Worm (Caenorhabditis elegans) whole organism, young adult: ENCODE data around the gene plk-1.

Source experiments
- B0019.2 ChIP-seq: fragments of 200-800 bp; sonication (Bioruptor generic); conservative IDR thresholded peaks from 2 replicates; pipeline ENCODE4 v1.3.6; 2022; ENCODE audit warnings: missing genetic modification reagents, missing genetic modification characterization, missing compliant biosample characterization
- B0336.3 ChIP-seq: fragments of 200-800 bp; sonication (Bioruptor generic); IDR thresholded peaks from 2 replicates; pipeline ENCODE4 v1.3.6; 2022; ENCODE audit warnings: missing genetic modification characterization, missing compliant biosample characterization
- F10E7.11 ChIP-seq: sonication (generic microtip); optimal IDR thresholded peaks from 2 replicates; lab custom pipeline; 2017; ENCODE audit warnings: mild to moderate bottlenecking, missing genetic modification characterization, moderate library complexity, missing compliant biosample characterization
- F37B4.10 ChIP-seq: fragments of 200-800 bp; sonication (Bioruptor generic); IDR thresholded peaks from 2 replicates; pipeline ENCODE4 v1.3.6; 2022; ENCODE audit warnings: missing genetic modification characterization, missing compliant biosample characterization
- F57A8.1 ChIP-seq: fragments of 200-800 bp; sonication (Bioruptor generic); optimal IDR thresholded peaks from 2 replicates; lab custom pipeline; 2018; ENCODE audit warnings: mild to moderate bottlenecking, missing genetic modification characterization, moderate library complexity, missing compliant biosample characterization
- K11D2.4 ChIP-seq: fragments of 200-800 bp; sonication (Bioruptor generic); IDR thresholded peaks from 2 replicates; pipeline ENCODE4 v1.3.6; 2022; ENCODE audit warnings: missing genetic modification reagents, missing genetic modification characterization, missing compliant biosample characterization
- K12H6.12 ChIP-seq: fragments of 200-800 bp; sonication (Bioruptor generic); optimal IDR thresholded peaks from 2 replicates; lab custom pipeline; 2018; ENCODE audit warnings: mild to moderate bottlenecking, missing genetic modification characterization, missing compliant biosample characterization
- Y53G8AR.9 ChIP-seq: fragments of 200-800 bp; sonication (Bioruptor generic); conservative IDR thresholded peaks from 2 replicates; pipeline ENCODE4 v1.3.6; 2022; ENCODE audit warnings: missing genetic modification reagents, missing genetic modification characterization, missing compliant biosample characterization
- Y56A3A.18 ChIP-seq: fragments of 200-800 bp; sonication (Bioruptor generic); IDR thresholded peaks from 2 replicates; pipeline ENCODE4 v1.3.6; 2022; ENCODE audit warnings: missing genetic modification reagents, missing genetic modification characterization, missing compliant biosample characterization
- Y67H2A.10 ChIP-seq: fragments of 200-800 bp; sonication (Bioruptor generic); conservative IDR thresholded peaks from 2 replicates; pipeline ENCODE4 v1.3.6; 2022; ENCODE audit warnings: missing genetic modification reagents, missing genetic modification characterization, missing compliant biosample characterization
- Y95B8A.8 ChIP-seq: fragments of 200-800 bp; sonication (Bioruptor generic); IDR thresholded peaks from 2 replicates; pipeline ENCODE4 v1.3.6; 2022; ENCODE audit warnings: missing genetic modification reagents, missing genetic modification characterization, missing compliant biosample characterization
- ZK185.1 ChIP-seq: sonication (generic microtip); optimal IDR thresholded peaks from 2 replicates; lab custom pipeline; 2016; ENCODE audit warnings: mild to moderate bottlenecking, missing genetic modification characterization, missing compliant biosample characterization; ENCODE audit not compliant: poor library complexity, severe bottlenecking
- ama-1 ChIP-seq, 3 experiments: fragments of 150-350 bp in 1 of 3; sonication (generic microtip) in 2 of 3; optimal IDR thresholded peaks; 2 replicates each; lab custom pipeline; 2014 to 2018; ENCODE audit warnings: missing biosample characterization in 2 of 3, missing genetic modification characterization in 2 of 3, missing genetic modification reagents in 2 of 3
- aptf-2 ChIP-seq: fragments of 200-800 bp; sonication (Bioruptor generic); conservative IDR thresholded peaks from 2 replicates; pipeline ENCODE4 v1.3.6; 2022; ENCODE audit warnings: missing genetic modification reagents, missing genetic modification characterization, missing compliant biosample characterization
- atf-7 ChIP-seq: sonication (generic microtip); optimal IDR thresholded peaks from 2 replicates; lab custom pipeline; 2017; ENCODE audit warnings: mild to moderate bottlenecking, missing genetic modification characterization, missing compliant biosample characterization
- cebp-1 ChIP-seq, 2 experiments: fragments of 200-800 bp in 1 of 2; sonication (Bioruptor generic) in 1 of 2; sonication (generic microtip) in 1 of 2; IDR thresholded peaks in 1 of 2; optimal IDR thresholded peaks in 1 of 2; 2 replicates each; pipeline versions ENCODE4 v1.3.6 to Lab custom; 2017 to 2022; ENCODE audit warnings: missing compliant biosample characterization in 2 of 2, missing genetic modification characterization in 2 of 2, mild to moderate bottlenecking in 1 of 2, missing genetic modification reagents in 1 of 2, moderate library complexity in 1 of 2
- ceh-100 ChIP-seq: fragments of 200-800 bp; sonication (Bioruptor generic); IDR thresholded peaks from 2 replicates; pipeline ENCODE4 v1.3.6; 2022; ENCODE audit warnings: missing genetic modification reagents, missing genetic modification characterization, missing compliant biosample characterization
- ceh-27 ChIP-seq: fragments of 200-800 bp; sonication (Bioruptor generic); optimal IDR thresholded peaks from 2 replicates; lab custom pipeline; 2018; ENCODE audit warnings: mild to moderate bottlenecking, missing genetic modification characterization, moderate library complexity, missing compliant biosample characterization
- ceh-58 ChIP-seq: fragments of 200-800 bp; sonication (Bioruptor generic); IDR thresholded peaks from 2 replicates; pipeline ENCODE4 v1.3.6; 2022; ENCODE audit warnings: missing genetic modification characterization, missing compliant biosample characterization
- chd-7 ChIP-seq: sonication (generic microtip); optimal IDR thresholded peaks from 2 replicates; lab custom pipeline; 2016; ENCODE audit warnings: mild to moderate bottlenecking, missing genetic modification characterization, moderate library complexity, missing compliant biosample characterization
- dox-1 ChIP-seq: fragments of 200-800 bp; sonication (Bioruptor generic); IDR thresholded peaks from 2 replicates; pipeline ENCODE4 v1.3.6; 2022; ENCODE audit warnings: missing genetic modification reagents, missing genetic modification characterization, missing compliant biosample characterization
- dpl-1 ChIP-seq: fragments of 150-350 bp; optimal IDR thresholded peaks from 2 replicates; lab custom pipeline; 2014; ENCODE audit warnings: missing biosample characterization, missing genetic modification reagents, missing genetic modification characterization
- efl-1 ChIP-seq: fragments of 150-350 bp; optimal IDR thresholded peaks from 2 replicates; lab custom pipeline; 2014; ENCODE audit warnings: missing biosample characterization, missing genetic modification reagents, missing genetic modification characterization
- egl-44 ChIP-seq: fragments of 200-800 bp; sonication (Bioruptor generic); IDR thresholded peaks from 2 replicates; pipeline ENCODE4 v1.3.6; 2022; ENCODE audit warnings: missing genetic modification reagents, missing genetic modification characterization, missing compliant biosample characterization
- egrh-3 ChIP-seq: fragments of 200-800 bp; sonication (Bioruptor generic); IDR thresholded peaks from 2 replicates; pipeline ENCODE4 v1.3.6; 2022; ENCODE audit warnings: missing genetic modification reagents, missing genetic modification characterization, missing compliant biosample characterization
- hrde-1 ChIP-seq: sonication (generic microtip); optimal IDR thresholded peaks from 2 replicates; lab custom pipeline; 2016; ENCODE audit warnings: missing genetic modification characterization, mild to moderate bottlenecking, missing compliant biosample characterization, moderate library complexity, missing genotype, missing genetic modification reagents, borderline replicate concordance
- hsf-1 ChIP-seq: fragments of 200-800 bp; sonication (Bioruptor generic); IDR thresholded peaks from 2 replicates; pipeline ENCODE4 v1.3.6; 2022; ENCODE audit warnings: missing genetic modification reagents, missing genetic modification characterization, missing compliant biosample characterization
- lag-1 ChIP-seq: fragments of 200-800 bp; sonication (Bioruptor generic); IDR thresholded peaks from 2 replicates; pipeline ENCODE4 v1.3.6; 2022; ENCODE audit warnings: missing genetic modification reagents, missing genetic modification characterization, missing compliant biosample characterization
- lin-26 ChIP-seq: fragments of 200-800 bp; sonication (Bioruptor generic); IDR thresholded peaks from 2 replicates; pipeline ENCODE4 v1.3.6; 2022; ENCODE audit warnings: missing genetic modification reagents, missing genetic modification characterization, missing compliant biosample characterization
- lin-40 ChIP-seq: sonication (generic microtip); optimal IDR thresholded peaks from 2 replicates; lab custom pipeline; 2016; ENCODE audit warnings: missing genetic modification characterization, mild to moderate bottlenecking, missing compliant biosample characterization, missing genotype, missing genetic modification reagents
- lsl-1 ChIP-seq: fragments of 200-800 bp; sonication (Bioruptor generic); optimal IDR thresholded peaks from 2 replicates; lab custom pipeline; 2018; ENCODE audit warnings: mild to moderate bottlenecking, missing genetic modification characterization, moderate library complexity, missing compliant biosample characterization
- madf-8 ChIP-seq: fragments of 200-800 bp; sonication (Bioruptor generic); conservative IDR thresholded peaks from 2 replicates; pipeline ENCODE4 v1.3.6; 2022; ENCODE audit warnings: missing genetic modification reagents, missing genetic modification characterization, missing compliant biosample characterization
- mxl-1 ChIP-seq: sonication (generic microtip); optimal IDR thresholded peaks from 2 replicates; lab custom pipeline; 2016; ENCODE audit warnings: missing genetic modification characterization, missing compliant biosample characterization
- nfyb-1 ChIP-seq: fragments of 200-800 bp; sonication (Bioruptor generic); IDR thresholded peaks from 2 replicates; pipeline ENCODE4 v1.3.6; 2022; ENCODE audit warnings: missing genetic modification reagents, missing genetic modification characterization, missing compliant biosample characterization
- pha-4 ChIP-seq: fragments of 150-350 bp; sonication (generic microtip); optimal IDR thresholded peaks from 2 replicates; lab custom pipeline; 2014; ENCODE audit warnings: missing biosample characterization, missing genetic modification reagents, missing genetic modification characterization
- rcor-1 ChIP-seq: fragments of 200-800 bp; sonication (Bioruptor generic); IDR thresholded peaks from 2 replicates; pipeline ENCODE4 v1.3.6; 2022; ENCODE audit warnings: missing genetic modification reagents, missing genetic modification characterization, missing compliant biosample characterization
- repo-1 ChIP-seq: sonication (generic microtip); optimal IDR thresholded peaks from 2 replicates; lab custom pipeline; 2017; ENCODE audit warnings: mild to moderate bottlenecking, missing genetic modification characterization, missing compliant biosample characterization
- sdz-38 ChIP-seq: sonication (generic microtip); optimal IDR thresholded peaks from 2 replicates; lab custom pipeline; 2016; ENCODE audit warnings: missing genotype, missing genetic modification characterization, missing compliant biosample characterization
- sea-2 ChIP-seq: fragments of 200-800 bp; sonication (Bioruptor generic); IDR thresholded peaks from 2 replicates; pipeline ENCODE4 v1.3.6; 2022; ENCODE audit warnings: missing genetic modification characterization, missing compliant biosample characterization
- snpc-1.3 ChIP-seq: sonication (generic microtip); optimal IDR thresholded peaks from 2 replicates; lab custom pipeline; 2017; ENCODE audit warnings: missing genetic modification characterization, mild to moderate bottlenecking, missing compliant biosample characterization, antibody characterized with exemption, moderate library complexity, missing genotype, missing genetic modification reagents; ENCODE audit not compliant: insufficient read depth
- snpc-3.4 ChIP-seq: sonication (generic microtip); optimal IDR thresholded peaks from 2 replicates; lab custom pipeline; 2017; ENCODE audit warnings: missing genetic modification characterization, mild to moderate bottlenecking, missing compliant biosample characterization, antibody characterized with exemption, moderate library complexity, missing genotype, missing genetic modification reagents
- snpc-4 ChIP-seq, 5 experiments: fragments of 150-350 bp in 1 of 5; sonication (generic microtip) in 4 of 5; optimal IDR thresholded peaks; 2 replicates each; lab custom pipeline; 2014 to 2018; ENCODE audit warnings: missing genetic modification characterization in 5 of 5, missing biosample characterization in 3 of 5, antibody characterized with exemption in 2 of 5, mild to moderate bottlenecking in 2 of 5, missing compliant biosample characterization in 2 of 5, missing genotype in 2 of 5, moderate library complexity in 2 of 5, missing genetic modification reagents in 1 of 5
- tlf-1 ChIP-seq: fragments of 200-800 bp; sonication (Bioruptor generic); optimal IDR thresholded peaks from 2 replicates; lab custom pipeline; 2018; ENCODE audit warnings: mild to moderate bottlenecking, missing genetic modification characterization, missing compliant biosample characterization
- zfh-2 ChIP-seq: fragments of 200-800 bp; sonication (Bioruptor generic); conservative IDR thresholded peaks from 2 replicates; pipeline ENCODE4 v1.3.6; 2022; ENCODE audit warnings: missing genetic modification reagents, missing genetic modification characterization, missing compliant biosample characterization
- ztf-18 ChIP-seq: sonication (generic microtip); optimal IDR thresholded peaks from 2 replicates; lab custom pipeline; 2016; ENCODE audit warnings: missing genotype, mild to moderate bottlenecking, missing genetic modification characterization, missing compliant biosample characterization

plk-1 gene

ce11 chrIII:8099022-8099421, 2.1 kb upstream of the plk-1 start, which contains the start of gene K06H7.1:
Gene K06H7.1 (plus strand): TSS chrIII:8099322.
- TF ChIP-seq nfyb-1 (GFP tag; lab: Robert Waterston, UW) (no peak), K12H6.12 (no peak), ceh-58 (GFP tag; lab: Robert Waterston, UW) (no peak), Y67H2A.10 (GFP tag; lab: Robert Waterston, UW) (no peak), F37B4.10 (GFP tag; lab: Robert Waterston, UW) (no peak), egl-44 (GFP tag; lab: Robert Waterston, UW) (no peak), Y53G8AR.9 (no peak), F10E7.11 (no peak), dpl-1 (GFP tag; lab: Kevin White, UChicago) (no peak), madf-8 (GFP tag; lab: Robert Waterston, UW) (no peak), dox-1 (GFP tag; lab: Robert Waterston, UW) (no peak), B0336.3 (no peak), pha-4 (tag; lab: Kevin White, UChicago) (no peak), sdz-38 (no peak), Y56A3A.18 (GFP tag; lab: Robert Waterston, UW) (no peak), ama-1 (optimal IDR thresholded peaks at IDR 0.05; lab: Kevin White, UChicago) (no peak), ama-1 (GFP tag; optimal IDR thresholded peaks at IDR 0.05; lab: Kevin White, UChicago) (no peak), ztf-18 (tag; lab: Kevin White, UChicago) (no peak), snpc-1.3 (tag; lab: Kevin White, UChicago) (no peak), snpc-4 (GFP tag; optimal IDR thresholded peaks at IDR 0.05; lab: Kevin White, UChicago) (no peak), snpc-4 (tag; optimal IDR thresholded peaks at IDR 0.05; lab: Kevin White, UChicago) (no peak), ceh-27 (GFP tag; lab: Kevin White, UChicago) (no peak)

ce11 chrIII:8105771-8106170, 4.6 kb downstream of the plk-1 start:
- TF ChIP-seq sea-2 (GFP tag; lab: Robert Waterston, UW) (no peak), lin-26 (GFP tag; lab: Robert Waterston, UW) (no peak), hrde-1 (no peak), rcor-1 (GFP tag; lab: Robert Waterston, UW) (no peak), lag-1 (no peak), B0019.2 (no peak), cebp-1 (GFP tag; IDR thresholded peaks at IDR 0.05; lab: Robert Waterston, UW) (no peak), cebp-1 (tag; optimal IDR thresholded peaks at IDR 0.05; lab: Kevin White, UChicago) (no peak), lsl-1 (no peak), snpc-3.4 (tag; lab: Kevin White, UChicago) (no peak), chd-7 (tag; lab: Kevin White, UChicago) (no peak)

- TF ChIP-seq hsf-1: no peak
- 0 out of 2 replicates have a peak, but pooled peaks have one; percentile 33 for TF ChIP-seq aptf-2 (GFP tag; lab: Robert Waterston, UW)
- TF ChIP-seq ZK185.1 (tag; lab: Kevin White, UChicago): peak; percentile 70
- TF ChIP-seq snpc-4 (GFP tag; optimal IDR thresholded peaks at IDR 0.05; lab: Kevin White, UChicago): no peak
- peak in 2 of 4 experiments; percentile 38 to 57 for TF ChIP-seq snpc-4 (tag; optimal IDR thresholded peaks at IDR 0.05; lab: Kevin White, UChicago)
- no peak for TF ChIP-seq snpc-1.3 (tag; lab: Kevin White, UChicago)
- no peak; the same call in 1 of the 2 replicates for TF ChIP-seq ceh-100 (GFP tag; lab: Robert Waterston, UW)
- no peak for TF ChIP-seq pha-4 (tag; lab: Kevin White, UChicago)
- no peak for TF ChIP-seq repo-1
- TF ChIP-seq tlf-1: no peak
- TF ChIP-seq egrh-3 (GFP tag; lab: Robert Waterston, UW): no peak
- peak; percentile 34 for TF ChIP-seq lin-40 (tag; lab: Kevin White, UChicago)
- TF ChIP-seq F57A8.1 (GFP tag; lab: Kevin White, UChicago): no peak
- no peak for TF ChIP-seq Y95B8A.8 (GFP tag; lab: Robert Waterston, UW)
- TF ChIP-seq nfyb-1 (GFP tag; lab: Robert Waterston, UW): peak; percentile 65; the same call in 1 of the 2 replicates
- no peak for TF ChIP-seq zfh-2 (GFP tag; lab: Robert Waterston, UW)
- TF ChIP-seq mxl-1: peak; percentile 27
- no peak for TF ChIP-seq dpl-1 (GFP tag; lab: Kevin White, UChicago)
- no peak for TF ChIP-seq atf-7 (tag; lab: Kevin White, UChicago)
- TF ChIP-seq efl-1 (GFP tag; lab: Kevin White, UChicago): no peak
- no peak for TF ChIP-seq K11D2.4 (GFP tag; lab: Robert Waterston, UW)
Observed at ce11 chrIII:8106476-8106875, 5.3 kb downstream of the plk-1 start.
